Worm (Caenorhabditis elegans): ENCODE data around the gene ptr-18.

ptr-18 gene

DNA sequence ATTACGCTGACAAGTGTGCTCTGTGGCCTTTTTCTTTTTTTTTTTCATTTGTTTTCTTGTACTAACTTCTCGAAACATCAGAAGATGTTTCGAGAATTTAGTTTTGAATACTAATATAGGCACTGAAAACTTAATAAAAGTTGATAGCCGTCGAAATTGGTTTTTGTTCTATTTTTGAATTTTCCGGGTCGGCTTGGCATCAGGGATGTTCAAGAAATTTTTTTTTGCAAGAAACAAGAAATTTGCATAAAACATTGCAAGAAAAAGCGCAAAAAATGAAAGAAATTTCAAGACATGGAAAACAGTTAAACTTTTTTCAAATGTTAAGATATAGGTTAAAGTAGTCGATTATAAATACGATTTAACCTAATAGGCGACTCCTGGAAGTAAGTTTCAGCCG lies 42.1 kb upstream of the ptr-18 start:
- peak; percentile 33 for TF ChIP-seq T26A5.8 (tag; optimal IDR thresholded peaks at IDR 0.05)
- TF ChIP-seq athp-1 (tag; optimal IDR thresholded peaks at IDR 0.05), result peak; percentile 53
- peak; percentile 6 for TF ChIP-seq lsl-1 (GFP tag; optimal IDR thresholded peaks at IDR 0.05)
- TF ChIP-seq madf-10 (tag; optimal IDR thresholded peaks at IDR 0.05), result no peak
- TF ChIP-seq fkh-3 (tag; optimal IDR thresholded peaks at IDR 0.05), result no peak
- TF ChIP-seq ztf-25 (GFP tag; IDR thresholded peaks at IDR 0.05), result 0 out of 2 replicates have a peak, but pooled peaks have one; percentile 11
- TF ChIP-seq him-1 (tag; optimal IDR thresholded peaks at IDR 0.05), result peak; percentile 46
- TF ChIP-seq tlf-1 (GFP tag; optimal IDR thresholded peaks at IDR 0.05), result no peak
- peak; percentile 32 for TF ChIP-seq unc-130 (GFP tag; optimal IDR thresholded peaks at IDR 0.05)
- TF ChIP-seq rec-8 (tag; optimal IDR thresholded peaks at IDR 0.05), result peak in 1 of 2 experiments; percentile 45
- TF ChIP-seq pha-4 (tag; optimal IDR thresholded peaks at IDR 0.05), result no peak
- 0 out of 2 replicates have a peak, but pooled peaks have one; percentile 12 for TF ChIP-seq nfya-2 (GFP tag; IDR thresholded peaks at IDR 0.05)
- peak; percentile 6 for TF ChIP-seq snpc-4 (GFP tag; optimal IDR thresholded peaks at IDR 0.05)
- TF ChIP-seq snpc-4 (tag; optimal IDR thresholded peaks at IDR 0.05), result peak in 1 of 4 experiments; percentile 3
- TF ChIP-seq cebp-2 (GFP tag; IDR thresholded peaks at IDR 0.05), result 0 out of 2 replicates have a peak, but pooled peaks have one; percentile 79
- TF ChIP-seq egl-18 (GFP tag; IDR thresholded peaks at IDR 0.05), result no peak
- TF ChIP-seq repo-1 (tag; optimal IDR thresholded peaks at IDR 0.05), result peak; percentile 47
- peak; percentile 36; the same call in 1 of the 2 replicates for TF ChIP-seq pbrm-1 (GFP tag; IDR thresholded peaks at IDR 0.05)
- TF ChIP-seq unc-62 (GFP tag; optimal IDR thresholded peaks at IDR 0.05), result no peak
- TF ChIP-seq madf-6 (GFP tag; IDR thresholded peaks at IDR 0.05), result peak; percentile 69
- TF ChIP-seq ekl-4 (GFP tag; IDR thresholded peaks at IDR 0.05), result peak; percentile 68
- peak; percentile 24 for TF ChIP-seq snpc-3.4 (tag; optimal IDR thresholded peaks at IDR 0.05)
- no peak for TF ChIP-seq B0336.3 (GFP tag; IDR thresholded peaks at IDR 0.05)
- TF ChIP-seq ama-1 (optimal IDR thresholded peaks at IDR 0.05), result no peak
- TF ChIP-seq ama-1 (GFP tag; optimal IDR thresholded peaks at IDR 0.05), result peak in 1 of 2 experiments; percentile 91
- TF ChIP-seq ztf-22 (GFP tag; optimal IDR thresholded peaks at IDR 0.05), result no peak
- TF ChIP-seq xnd-1 (tag; optimal IDR thresholded peaks at IDR 0.05), result peak; percentile 46
- peak; percentile 91 for TF ChIP-seq hrde-1 (tag; optimal IDR thresholded peaks at IDR 0.05; ENCODE audit: borderline replicate concordance)
- no peak for TF ChIP-seq dpff-1 (tag; optimal IDR thresholded peaks at IDR 0.05)
- no peak for TF ChIP-seq F57A8.1 (GFP tag; optimal IDR thresholded peaks at IDR 0.05)
- no peak for TF ChIP-seq F37B4.10 (GFP tag; IDR thresholded peaks at IDR 0.05)
- TF ChIP-seq rcor-1 (GFP tag; IDR thresholded peaks at IDR 0.05), result no peak
- 0 out of 2 replicates have a peak, but pooled peaks have one; percentile 63 for TF ChIP-seq attf-6 (GFP tag; IDR thresholded peaks at IDR 0.05)
- TF ChIP-seq ceh-27 (GFP tag; optimal IDR thresholded peaks at IDR 0.05), result no peak
- no peak for TF ChIP-seq B0035.1 (tag; optimal IDR thresholded peaks at IDR 0.05)
- TF ChIP-seq chd-7 (tag; optimal IDR thresholded peaks at IDR 0.05), result peak; percentile 6
- peak; percentile 78 for TF ChIP-seq F49E8.2 (tag; optimal IDR thresholded peaks at IDR 0.05; ENCODE audit: insufficient read depth)
- peak; percentile 47 for TF ChIP-seq snpc-1.1 (tag; optimal IDR thresholded peaks at IDR 0.05; ENCODE audit: insufficient read depth)
- peak; percentile 6 for TF ChIP-seq die-1 (tag; optimal IDR thresholded peaks at IDR 0.05)
- 0 out of 2 replicates have a peak, but pooled peaks have one; percentile 29 for TF ChIP-seq F33H1.4 (GFP tag; IDR thresholded peaks at IDR 0.05)
- TF ChIP-seq hsf-1 (GFP tag; IDR thresholded peaks at IDR 0.05), result peak; percentile 69
- TF ChIP-seq snpc-1.3 (tag; optimal IDR thresholded peaks at IDR 0.05; ENCODE audit: insufficient read depth), result no peak
- TF ChIP-seq sea-2 (GFP tag; IDR thresholded peaks at IDR 0.05), result no peak
- TF ChIP-seq lin-54 (GFP tag; optimal IDR thresholded peaks at IDR 0.05), result peak; percentile 30
- no peak for TF ChIP-seq nhr-27 (tag; optimal IDR thresholded peaks at IDR 0.05)
- 0 out of 2 replicates have a peak, but pooled peaks have one; percentile 14 for TF ChIP-seq ceh-100 (GFP tag; IDR thresholded peaks at IDR 0.05)
